Fruit fly (Drosophila melanogaster): Measurements from ENCODE around the gene RhoGAP68F.

- TF ChIP-seq CG12605 (GFP tag; IDR thresholded peaks at IDR 0.05) (no peak), Snoo (tag; optimal IDR thresholded peaks at IDR 0.05) (no peak), D1 (tag; optimal IDR thresholded peaks at IDR 0.05) (no peak), CG8159 (tag; optimal IDR thresholded peaks at IDR 0.05) (no peak), CG17806 (tag; optimal IDR thresholded peaks at IDR 0.05) (no peak), CG14655 (GFP tag; optimal IDR thresholded peaks at IDR 0.05) (no peak), CG9948 (tag; optimal IDR thresholded peaks at IDR 0.05) (no peak), fd96Ca (GFP tag; IDR thresholded peaks at IDR 0.05) (no peak), CG4496 (GFP tag; IDR thresholded peaks at IDR 0.05) (no peak), EcR (GFP tag; optimal IDR thresholded peaks at IDR 0.05) (no peak), Pif1A (GFP tag; optimal IDR thresholded peaks at IDR 0.05) (no peak)
Observed at dm6 chr3L:12177301-12177700, 38.6 kb downstream of the RhoGAP68F start, which contains the start of gene CAH2.
